Worm (Caenorhabditis elegans) whole organism, young adult: ENCODE results near the gene rga-5.

Source experiments
- B0035.1 ChIP-seq: sonication (generic microtip); optimal IDR thresholded peaks from 2 replicates; lab custom pipeline; 2016; ENCODE audit warnings: missing genetic modification characterization, mild to moderate bottlenecking, missing compliant biosample characterization, missing genotype, missing genetic modification reagents
- F37B4.10 ChIP-seq: fragments of 200-800 bp; sonication (Bioruptor generic); IDR thresholded peaks from 2 replicates; pipeline ENCODE4 v1.3.6; 2022; ENCODE audit warnings: missing genetic modification characterization, missing compliant biosample characterization
- F55B11.4 ChIP-seq: sonication (generic microtip); optimal IDR thresholded peaks from 2 replicates; lab custom pipeline; 2016; ENCODE audit warnings: missing compliant biosample characterization, missing genetic modification characterization, borderline replicate concordance; ENCODE audit not compliant: insufficient read depth
- F57A8.1 ChIP-seq: fragments of 200-800 bp; sonication (Bioruptor generic); optimal IDR thresholded peaks from 2 replicates; lab custom pipeline; 2018; ENCODE audit warnings: mild to moderate bottlenecking, missing genetic modification characterization, moderate library complexity, missing compliant biosample characterization
- K12H6.12 ChIP-seq: fragments of 200-800 bp; sonication (Bioruptor generic); optimal IDR thresholded peaks from 2 replicates; lab custom pipeline; 2018; ENCODE audit warnings: mild to moderate bottlenecking, missing genetic modification characterization, missing compliant biosample characterization
- Y53G8AR.9 ChIP-seq: fragments of 200-800 bp; sonication (Bioruptor generic); conservative IDR thresholded peaks from 2 replicates; pipeline ENCODE4 v1.3.6; 2022; ENCODE audit warnings: missing genetic modification reagents, missing genetic modification characterization, missing compliant biosample characterization
- Y79H2A.3 ChIP-seq: fragments of 200-800 bp; sonication (Bioruptor generic); conservative IDR thresholded peaks from 2 replicates; pipeline ENCODE4 v1.3.6; 2022; ENCODE audit warnings: missing genetic modification reagents, missing genetic modification characterization, missing compliant biosample characterization
- ama-1 ChIP-seq, 3 experiments: fragments of 150-350 bp in 1 of 3; sonication (generic microtip) in 2 of 3; optimal IDR thresholded peaks; 2 replicates each; lab custom pipeline; 2014 to 2018; ENCODE audit warnings: missing biosample characterization in 2 of 3, missing genetic modification characterization in 2 of 3, missing genetic modification reagents in 2 of 3
- aptf-2 ChIP-seq: fragments of 200-800 bp; sonication (Bioruptor generic); conservative IDR thresholded peaks from 2 replicates; pipeline ENCODE4 v1.3.6; 2022; ENCODE audit warnings: missing genetic modification reagents, missing genetic modification characterization, missing compliant biosample characterization
- aptf-3 ChIP-seq: fragments of 200-800 bp; sonication (Bioruptor generic); IDR thresholded peaks from 2 replicates; pipeline ENCODE4 v1.3.6; 2022; ENCODE audit warnings: missing genetic modification characterization, missing compliant biosample characterization
- attf-3 ChIP-seq: fragments of 200-800 bp; sonication (Bioruptor generic); conservative IDR thresholded peaks from 2 replicates; pipeline ENCODE4 v1.3.6; 2022; ENCODE audit warnings: missing genetic modification reagents, missing genetic modification characterization, missing compliant biosample characterization
- bed-1 ChIP-seq: fragments of 200-800 bp; sonication (Bioruptor generic); IDR thresholded peaks from 2 replicates; pipeline ENCODE4 v1.3.6; 2022; ENCODE audit warnings: missing genetic modification reagents, missing genetic modification characterization, missing compliant biosample characterization
- ceh-27 ChIP-seq: fragments of 200-800 bp; sonication (Bioruptor generic); optimal IDR thresholded peaks from 2 replicates; lab custom pipeline; 2018; ENCODE audit warnings: mild to moderate bottlenecking, missing genetic modification characterization, moderate library complexity, missing compliant biosample characterization
- ceh-91 ChIP-seq: fragments of 200-800 bp; sonication (Bioruptor generic); IDR thresholded peaks from 2 replicates; pipeline ENCODE4 v1.3.6; 2022; ENCODE audit warnings: missing genetic modification reagents, missing genetic modification characterization, missing compliant biosample characterization
- die-1 ChIP-seq: sonication (generic microtip); optimal IDR thresholded peaks from 2 replicates; lab custom pipeline; 2016; ENCODE audit warnings: missing genotype, mild to moderate bottlenecking, missing genetic modification characterization, missing compliant biosample characterization
- egl-18 ChIP-seq: fragments of 200-800 bp; sonication (Bioruptor generic); IDR thresholded peaks from 2 replicates; pipeline ENCODE4 v1.3.6; 2022; ENCODE audit warnings: missing genetic modification reagents, missing genetic modification characterization, missing compliant biosample characterization
- fkh-3 ChIP-seq: sonication (generic microtip); optimal IDR thresholded peaks from 2 replicates; lab custom pipeline; 2016; ENCODE audit warnings: mild to moderate bottlenecking, missing genetic modification characterization, missing compliant biosample characterization
- gei-17 ChIP-seq: fragments of 200-800 bp; sonication (Bioruptor generic); optimal IDR thresholded peaks from 2 replicates; lab custom pipeline; 2018; ENCODE audit warnings: mild to moderate bottlenecking, missing genetic modification characterization, missing compliant biosample characterization
- hmg-20 ChIP-seq: fragments of 200-800 bp; sonication (Bioruptor generic); IDR thresholded peaks from 2 replicates; pipeline ENCODE4 v1.3.6; 2022; ENCODE audit warnings: missing genetic modification reagents, missing genetic modification characterization, missing compliant biosample characterization
- hrde-1 ChIP-seq: sonication (generic microtip); optimal IDR thresholded peaks from 2 replicates; lab custom pipeline; 2016; ENCODE audit warnings: missing genetic modification characterization, mild to moderate bottlenecking, missing compliant biosample characterization, moderate library complexity, missing genotype, missing genetic modification reagents, borderline replicate concordance
- let-526 ChIP-seq: fragments of 200-800 bp; sonication (Bioruptor generic); IDR thresholded peaks from 2 replicates; pipeline ENCODE4 v1.3.6; 2022; ENCODE audit warnings: missing genetic modification reagents, missing genetic modification characterization, missing compliant biosample characterization
- let-607 ChIP-seq, 2 experiments: fragments of 200-800 bp in 1 of 2; sonication (Bioruptor generic) in 1 of 2; sonication (generic microtip) in 1 of 2; optimal IDR thresholded peaks; 2 replicates each; lab custom pipeline; 2016 to 2018; ENCODE audit warnings: mild to moderate bottlenecking in 2 of 2, missing compliant biosample characterization in 2 of 2, missing genetic modification characterization in 2 of 2, moderate library complexity in 2 of 2, missing genotype in 1 of 2
- lin-26 ChIP-seq: fragments of 200-800 bp; sonication (Bioruptor generic); IDR thresholded peaks from 2 replicates; pipeline ENCODE4 v1.3.6; 2022; ENCODE audit warnings: missing genetic modification reagents, missing genetic modification characterization, missing compliant biosample characterization
- lin-40 ChIP-seq: sonication (generic microtip); optimal IDR thresholded peaks from 2 replicates; lab custom pipeline; 2016; ENCODE audit warnings: missing genetic modification characterization, mild to moderate bottlenecking, missing compliant biosample characterization, missing genotype, missing genetic modification reagents
- lin-54 ChIP-seq: fragments of 200-800 bp; sonication (Bioruptor generic); optimal IDR thresholded peaks from 2 replicates; lab custom pipeline; 2018; ENCODE audit warnings: mild to moderate bottlenecking, missing genetic modification characterization, missing compliant biosample characterization
- lsl-1 ChIP-seq: fragments of 200-800 bp; sonication (Bioruptor generic); optimal IDR thresholded peaks from 2 replicates; lab custom pipeline; 2018; ENCODE audit warnings: mild to moderate bottlenecking, missing genetic modification characterization, moderate library complexity, missing compliant biosample characterization
- lsy-27 ChIP-seq: sonication (generic microtip); optimal IDR thresholded peaks from 2 replicates; lab custom pipeline; 2017; ENCODE audit warnings: missing genetic modification characterization, mild to moderate bottlenecking, missing compliant biosample characterization, antibody characterized with exemption, missing genotype, borderline replicate concordance; ENCODE audit not compliant: insufficient read depth
- madf-6 ChIP-seq: fragments of 200-800 bp; sonication (Bioruptor generic); IDR thresholded peaks from 2 replicates; pipeline ENCODE4 v1.3.6; 2022; ENCODE audit warnings: missing genetic modification reagents, missing genetic modification characterization, missing compliant biosample characterization
- madf-8 ChIP-seq: fragments of 200-800 bp; sonication (Bioruptor generic); conservative IDR thresholded peaks from 2 replicates; pipeline ENCODE4 v1.3.6; 2022; ENCODE audit warnings: missing genetic modification reagents, missing genetic modification characterization, missing compliant biosample characterization
- mcd-1 ChIP-seq: fragments of 200-800 bp; sonication (Bioruptor generic); IDR thresholded peaks from 2 replicates; pipeline ENCODE4 v1.3.6; 2022; ENCODE audit warnings: missing genetic modification reagents, missing genetic modification characterization, missing compliant biosample characterization
- mel-28 ChIP-seq: sonication (generic microtip); optimal IDR thresholded peaks from 2 replicates; lab custom pipeline; 2016; ENCODE audit warnings: borderline replicate concordance, mild to moderate bottlenecking, missing genetic modification characterization, missing compliant biosample characterization
- mxl-1 ChIP-seq: sonication (generic microtip); optimal IDR thresholded peaks from 2 replicates; lab custom pipeline; 2016; ENCODE audit warnings: missing genetic modification characterization, missing compliant biosample characterization
- nfyb-1 ChIP-seq: fragments of 200-800 bp; sonication (Bioruptor generic); IDR thresholded peaks from 2 replicates; pipeline ENCODE4 v1.3.6; 2022; ENCODE audit warnings: missing genetic modification reagents, missing genetic modification characterization, missing compliant biosample characterization
- nhr-120 ChIP-seq: fragments of 200-800 bp; sonication (Bioruptor generic); IDR thresholded peaks from 2 replicates; pipeline ENCODE4 v1.3.6; 2022; ENCODE audit warnings: missing genetic modification characterization, missing compliant biosample characterization
- nhr-179 ChIP-seq: sonication (generic microtip); optimal IDR thresholded peaks from 2 replicates; lab custom pipeline; 2016; ENCODE audit warnings: mild to moderate bottlenecking, missing genetic modification characterization, missing compliant biosample characterization
- pbrm-1 ChIP-seq: fragments of 200-800 bp; sonication (Bioruptor generic); IDR thresholded peaks from 2 replicates; pipeline ENCODE4 v1.3.6; 2022; ENCODE audit warnings: missing genetic modification reagents, missing genetic modification characterization, missing compliant biosample characterization
- rcor-1 ChIP-seq: fragments of 200-800 bp; sonication (Bioruptor generic); IDR thresholded peaks from 2 replicates; pipeline ENCODE4 v1.3.6; 2022; ENCODE audit warnings: missing genetic modification reagents, missing genetic modification characterization, missing compliant biosample characterization
- rpc-1 ChIP-seq, 2 experiments: fragments of 150-350 bp in 1 of 2; sonication (generic microtip) in 1 of 2; optimal IDR thresholded peaks; 2 replicates each; lab custom pipeline; 2014 to 2018; ENCODE audit warnings: missing biosample characterization in 1 of 2, missing genetic modification characterization in 1 of 2, missing genetic modification reagents in 1 of 2, missing genotype in 1 of 2
- sdz-38 ChIP-seq: sonication (generic microtip); optimal IDR thresholded peaks from 2 replicates; lab custom pipeline; 2016; ENCODE audit warnings: missing genotype, missing genetic modification characterization, missing compliant biosample characterization
- snpc-1.1 ChIP-seq: sonication (generic microtip); optimal IDR thresholded peaks from 2 replicates; lab custom pipeline; 2017; ENCODE audit warnings: missing genetic modification characterization, mild to moderate bottlenecking, missing compliant biosample characterization, antibody characterized with exemption, moderate library complexity, missing genotype, missing genetic modification reagents; ENCODE audit not compliant: insufficient read depth
- snpc-3.4 ChIP-seq: sonication (generic microtip); optimal IDR thresholded peaks from 2 replicates; lab custom pipeline; 2017; ENCODE audit warnings: missing genetic modification characterization, mild to moderate bottlenecking, missing compliant biosample characterization, antibody characterized with exemption, moderate library complexity, missing genotype, missing genetic modification reagents
- sptf-2 ChIP-seq: fragments of 200-800 bp; sonication (Bioruptor generic); optimal IDR thresholded peaks from 2 replicates; lab custom pipeline; 2018; ENCODE audit warnings: mild to moderate bottlenecking, missing genetic modification characterization, missing compliant biosample characterization
- tlf-1 ChIP-seq: fragments of 200-800 bp; sonication (Bioruptor generic); optimal IDR thresholded peaks from 2 replicates; lab custom pipeline; 2018; ENCODE audit warnings: mild to moderate bottlenecking, missing genetic modification characterization, missing compliant biosample characterization
- zim-3 ChIP-seq: sonication (generic microtip); optimal IDR thresholded peaks from 2 replicates; lab custom pipeline; 2017; ENCODE audit warnings: mild to moderate bottlenecking, missing genetic modification characterization, moderate library complexity, missing compliant biosample characterization
- ztf-22 ChIP-seq: fragments of 200-800 bp; sonication (Bioruptor generic); optimal IDR thresholded peaks from 2 replicates; lab custom pipeline; 2018; ENCODE audit warnings: mild to moderate bottlenecking, missing genetic modification characterization, moderate library complexity, missing compliant biosample characterization
- ztf-25 ChIP-seq: fragments of 200-800 bp; sonication (Bioruptor generic); IDR thresholded peaks from 2 replicates; pipeline ENCODE4 v1.3.6; 2022; ENCODE audit warnings: missing genetic modification reagents, missing genetic modification characterization, missing compliant biosample characterization
- ztf-26 ChIP-seq: sonication (generic microtip); optimal IDR thresholded peaks from 2 replicates; lab custom pipeline; 2017; ENCODE audit warnings: missing genetic modification characterization, missing compliant biosample characterization

Gene rga-5

ce11 chrIV:13882573-13882972 is 54.9 kb downstream of the rga-5 start, which contains the start of gene thoc-7 (continued):
- TF ChIP-seq bed-1 (GFP tag; lab: Robert Waterston, UW), result no peak
- TF ChIP-seq let-607 (tag; optimal IDR thresholded peaks at IDR 0.05; lab: Kevin White, UChicago), result no peak
- no peak for TF ChIP-seq attf-3
- peak; percentile 70 for TF ChIP-seq pbrm-1
- no peak for TF ChIP-seq aptf-3 (GFP tag; lab: Robert Waterston, UW)
- no peak for TF ChIP-seq let-526
- TF ChIP-seq Y79H2A.3 (GFP tag; lab: Robert Waterston, UW), result no peak
- TF ChIP-seq ama-1 (optimal IDR thresholded peaks at IDR 0.05; lab: Kevin White, UChicago), result no peak
- TF ChIP-seq ama-1 (GFP tag; optimal IDR thresholded peaks at IDR 0.05; lab: Kevin White, UChicago), result peak in 1 of 2 experiments; percentile 52
- TF ChIP-seq snpc-3.4 (tag; lab: Kevin White, UChicago), result peak; percentile 83
- TF ChIP-seq nfyb-1 (GFP tag; lab: Robert Waterston, UW), result peak; percentile 84
- peak; percentile 57 for TF ChIP-seq die-1 (tag; lab: Kevin White, UChicago)
- no peak for TF ChIP-seq B0035.1 (tag; lab: Kevin White, UChicago)
- TF ChIP-seq hmg-20, result no peak
- peak; percentile 4 for TF ChIP-seq K12H6.12
- no peak for TF ChIP-seq ztf-26 (tag; lab: Kevin White, UChicago)
- TF ChIP-seq ceh-91 (GFP tag; lab: Robert Waterston, UW), result no peak
- no peak for TF ChIP-seq madf-8 (GFP tag; lab: Robert Waterston, UW)
- no peak for TF ChIP-seq F55B11.4 (tag; lab: Kevin White, UChicago)
- no peak for TF ChIP-seq ztf-22 (GFP tag; lab: Kevin White, UChicago)
- TF ChIP-seq gei-17 (GFP tag; lab: Kevin White, UChicago), result no peak
- peak; percentile 56 for TF ChIP-seq tlf-1 (GFP tag; lab: Kevin White, UChicago)
- TF ChIP-seq ceh-27, result no peak
- TF ChIP-seq lin-54 (GFP tag; lab: Kevin White, UChicago), result peak; percentile 70
- no peak for TF ChIP-seq aptf-2 (GFP tag; lab: Robert Waterston, UW)
- TF ChIP-seq lin-26 (GFP tag; lab: Robert Waterston, UW), result 0 out of 2 replicates have a peak, but pooled peaks have one; percentile 57
- TF ChIP-seq lsl-1 (GFP tag; lab: Kevin White, UChicago), result peak; percentile 53
- TF ChIP-seq F37B4.10 (GFP tag; lab: Robert Waterston, UW), result no peak
- TF ChIP-seq lsy-27, result no peak
- 0 out of 2 replicates have a peak, but pooled peaks have one; percentile 15 for TF ChIP-seq egl-18 (GFP tag; lab: Robert Waterston, UW)
- no peak for TF ChIP-seq F57A8.1 (GFP tag; lab: Kevin White, UChicago)
- TF ChIP-seq mel-28 (tag; lab: Kevin White, UChicago), result no peak
- TF ChIP-seq mxl-1 (tag; lab: Kevin White, UChicago), result peak; percentile 19
- peak; percentile 77 for TF ChIP-seq Y53G8AR.9
- TF ChIP-seq ztf-25 (GFP tag; lab: Robert Waterston, UW), result peak; percentile 70; the same call in 1 of the 2 replicates
- TF ChIP-seq sdz-38, result no peak
- TF ChIP-seq mcd-1 (GFP tag; lab: Robert Waterston, UW), result peak; percentile 37
- no peak for TF ChIP-seq snpc-1.1 (tag; lab: Kevin White, UChicago)
- no peak for TF ChIP-seq nhr-120 (GFP tag; lab: Robert Waterston, UW)
- peak; percentile 21 for TF ChIP-seq zim-3 (tag; lab: Kevin White, UChicago)
- TF ChIP-seq rpc-1 (optimal IDR thresholded peaks at IDR 0.05; lab: Kevin White, UChicago), result no peak
- no peak for TF ChIP-seq rpc-1 (tag; optimal IDR thresholded peaks at IDR 0.05; lab: Kevin White, UChicago)
- no peak for TF ChIP-seq fkh-3 (tag; lab: Kevin White, UChicago)
- peak; percentile 71 for TF ChIP-seq rcor-1 (GFP tag; lab: Robert Waterston, UW)
- no peak for TF ChIP-seq lin-40 (tag; lab: Kevin White, UChicago)
- no peak for TF ChIP-seq nhr-179 (tag; lab: Kevin White, UChicago)
- TF ChIP-seq hrde-1 (tag; lab: Kevin White, UChicago), result peak; percentile 50
- peak; percentile 86 for TF ChIP-seq madf-6
- TF ChIP-seq sptf-2 (GFP tag; lab: Kevin White, UChicago), result no peak
